Worm (Caenorhabditis elegans) whole organism, early embryonic: ENCODE measurements around the gene idpc-7.

Source experiments
- ama-1 ChIP-seq: fragments of 150-350 bp; optimal IDR thresholded peaks from 2 replicates; lab custom pipeline; 2014
- hmg-4 ChIP-seq: fragments of 200-800 bp; sonication (Bioruptor generic); optimal IDR thresholded peaks from 2 replicates; lab custom pipeline; 2018; ENCODE audit warnings: mild to moderate bottlenecking, missing genetic modification characterization, missing compliant biosample characterization
- pes-1 ChIP-seq: fragments of 200-800 bp; sonication (Bioruptor generic); IDR thresholded peaks from 2 replicates; pipeline ENCODE4 v1.3.6; 2022; ENCODE audit warnings: missing genetic modification reagents, missing genetic modification characterization, missing compliant biosample characterization
- scrt-1 ChIP-seq: fragments of 200-800 bp; sonication (Bioruptor generic); IDR thresholded peaks from 2 replicates; pipeline ENCODE4 v1.3.6; 2022; ENCODE audit warnings: missing genetic modification characterization, missing compliant biosample characterization
- sea-1 ChIP-seq: fragments of 200-800 bp; sonication (Bioruptor generic); conservative IDR thresholded peaks from 2 replicates; pipeline ENCODE4 v1.3.6; 2022; ENCODE audit warnings: missing genetic modification characterization, missing compliant biosample characterization
- tbx-37 ChIP-seq: fragments of 200-800 bp; sonication (Bioruptor generic); conservative IDR thresholded peaks from 2 replicates; pipeline ENCODE4 v1.3.6; 2022; ENCODE audit warnings: missing genetic modification reagents, missing genetic modification characterization, missing compliant biosample characterization
- tra-4 ChIP-seq: sonication (generic microtip); optimal IDR thresholded peaks from 2 replicates; lab custom pipeline; 2017; ENCODE audit warnings: missing genetic modification characterization, missing compliant biosample characterization

- TF ChIP-seq scrt-1 (GFP tag; lab: Robert Waterston, UW) (no peak), pes-1 (no peak), sea-1 (GFP tag; lab: Robert Waterston, UW) (no peak), hmg-4 (GFP tag; lab: Kevin White, UChicago) (no peak), tbx-37 (GFP tag; lab: Robert Waterston, UW) (no peak), tra-4 (no peak), ama-1 (lab: Kevin White, UChicago) (no peak)
Measured at ce11 chrV:9621437-9621836, 2.6 kb upstream of the idpc-7 start.
